Fruit fly (Drosophila melanogaster) Kc167 (cell line): ENCODE results near the gene drpr.

Experiments
- Myc ChIP-seq: fragments of >200 bp; optimal IDR thresholded peaks from 2 replicates; lab custom pipeline; 2017; ENCODE audit warnings: missing external identifiers
- Sin3A ChIP-seq: fragments of >200 bp; optimal IDR thresholded peaks from 2 replicates; lab custom pipeline; 2018; ENCODE audit warnings: missing external identifiers
- h ChIP-seq: fragments of >200 bp; optimal IDR thresholded peaks from 3 replicates; lab custom pipeline; 2018; ENCODE audit warnings: missing external identifiers
- insv ChIP-seq: fragments of >200 bp; optimal IDR thresholded peaks from 3 replicates; lab custom pipeline; 2018; ENCODE audit warnings: missing external identifiers
- psq ChIP-seq: fragments of >200 bp; optimal IDR thresholded peaks from 2 replicates; lab custom pipeline; 2017; ENCODE audit warnings: missing external identifiers
- ttk ChIP-seq: sonication (Bioruptor generic); optimal IDR thresholded peaks from 2 replicates; lab custom pipeline; 2017; ENCODE audit warnings: missing external identifiers

The drpr gene

DNA sequence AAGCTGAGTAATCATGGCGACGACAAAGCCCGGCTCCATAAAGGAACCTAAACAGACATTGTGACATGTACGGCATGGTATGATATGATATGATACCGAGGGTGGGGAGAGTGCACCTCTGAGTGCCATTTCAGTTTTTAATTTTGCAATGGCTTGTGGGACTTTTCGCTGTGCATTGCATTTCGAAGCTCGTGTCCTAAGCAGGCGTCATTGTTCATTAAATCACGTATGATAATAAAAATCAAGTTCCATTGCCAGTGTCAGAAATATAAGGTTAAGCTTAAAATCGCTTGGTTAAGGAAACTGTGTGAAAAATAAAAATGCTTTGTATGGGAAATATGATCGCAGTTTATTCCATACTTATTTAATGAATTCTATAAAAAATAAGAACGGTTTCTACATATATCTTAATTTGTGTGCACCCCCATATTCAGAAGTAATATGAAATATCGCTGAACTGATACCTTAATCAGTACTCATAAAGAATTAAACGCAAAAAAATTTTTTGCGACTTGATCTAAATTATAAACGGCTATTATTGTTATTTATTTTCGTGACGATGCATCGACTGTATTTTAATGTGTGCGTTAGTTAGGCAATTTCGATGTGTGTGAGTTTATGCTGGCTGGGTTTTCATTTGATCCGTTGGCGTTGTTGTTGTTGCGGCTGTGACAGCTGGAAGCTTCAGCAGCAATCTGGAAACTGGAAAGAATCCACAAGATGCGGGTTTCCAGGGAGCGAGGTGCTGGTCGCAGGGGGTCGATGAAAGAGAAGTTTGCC is 1.3 kb downstream of the drpr start:
- no peak for TF ChIP-seq ttk (lab: Kevin White, UChicago)
- no peak for TF ChIP-seq psq (lab: Kevin White, UChicago)
- no peak for TF ChIP-seq Myc (lab: Kevin White, UChicago)
- no peak for TF ChIP-seq insv (lab: Kevin White, UChicago)
- TF ChIP-seq h = no peak
- TF ChIP-seq Sin3A (lab: Kevin White, UChicago) = no peak

DNA sequence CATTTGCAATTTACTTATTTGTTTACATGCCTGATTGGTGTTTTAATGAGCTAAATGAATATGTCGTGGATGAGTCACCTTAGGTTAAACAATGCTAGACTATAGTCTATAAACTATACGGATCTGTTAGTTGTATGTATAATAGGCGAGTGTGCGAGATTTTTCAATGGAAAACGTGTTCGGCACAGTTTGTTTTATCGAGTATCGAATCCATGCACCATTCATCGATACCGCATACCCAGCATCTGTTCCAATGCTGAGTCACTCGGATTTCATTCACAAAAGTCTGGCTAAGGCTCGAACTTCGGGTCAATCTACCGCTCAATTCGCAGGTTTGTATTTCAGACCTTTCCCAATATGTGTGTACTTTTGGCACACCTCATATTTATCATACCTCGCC is 3.5 kb downstream of the drpr start:
- no peak for TF ChIP-seq psq (lab: Kevin White, UChicago)
- no peak for TF ChIP-seq Myc (lab: Kevin White, UChicago)
- no peak for TF ChIP-seq Sin3A (lab: Kevin White, UChicago)
- TF ChIP-seq insv (lab: Kevin White, UChicago) = no peak
- no peak for TF ChIP-seq h
- no peak for TF ChIP-seq ttk (lab: Kevin White, UChicago)

DNA sequence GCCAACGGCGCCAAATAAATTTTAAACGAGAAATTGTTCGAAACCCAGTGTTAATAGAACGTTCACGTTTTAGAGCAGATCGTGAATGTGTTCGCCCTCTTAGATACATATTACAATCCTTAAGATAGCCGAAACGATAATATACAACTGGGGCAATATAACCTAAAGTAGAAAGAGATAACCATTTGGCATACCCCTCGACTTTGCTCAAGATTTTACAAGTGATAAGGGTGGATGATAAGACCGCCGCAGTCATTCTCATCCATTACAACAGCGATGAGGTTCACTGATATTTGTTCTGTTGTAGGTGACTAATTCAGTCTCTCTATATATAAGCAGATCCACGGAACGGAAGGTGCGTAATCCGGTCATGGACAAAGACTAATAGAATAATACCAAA is 4.2 kb downstream of the drpr start:
- TF ChIP-seq psq (lab: Kevin White, UChicago) (no peak), insv (lab: Kevin White, UChicago) (no peak), h (no peak), Sin3A (lab: Kevin White, UChicago) (no peak), ttk (lab: Kevin White, UChicago) (no peak), Myc (lab: Kevin White, UChicago) (no peak)

DNA sequence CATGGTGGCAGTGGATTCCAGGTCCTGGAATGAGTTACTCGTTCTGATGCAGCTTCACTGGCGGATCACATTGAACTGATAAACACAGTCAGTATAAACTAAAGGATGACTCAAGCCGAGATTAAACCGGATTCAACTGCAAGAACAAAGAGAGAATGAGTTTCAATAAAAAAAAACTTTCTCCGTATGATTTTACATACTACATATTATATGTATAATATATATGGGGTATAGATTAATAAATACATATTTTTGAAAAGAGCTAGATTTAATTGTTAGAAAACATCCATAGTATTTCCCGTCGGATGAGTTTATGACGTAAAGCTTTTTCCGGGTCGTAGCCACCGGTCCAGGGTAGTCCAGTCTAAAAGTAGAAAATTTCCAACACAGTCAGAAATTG is 6.8 kb downstream of the drpr start, which contains the start of gene CG12035:
Gene CG12035, plus strand, starts transcription at position 301 of the 400 bp plus-strand sequence.
- TF ChIP-seq psq (lab: Kevin White, UChicago) = no peak
- no peak for TF ChIP-seq h
- no peak for TF ChIP-seq Myc (lab: Kevin White, UChicago)
- no peak for TF ChIP-seq insv (lab: Kevin White, UChicago)
- no peak for TF ChIP-seq ttk (lab: Kevin White, UChicago)
- no peak for TF ChIP-seq Sin3A (lab: Kevin White, UChicago)

DNA sequence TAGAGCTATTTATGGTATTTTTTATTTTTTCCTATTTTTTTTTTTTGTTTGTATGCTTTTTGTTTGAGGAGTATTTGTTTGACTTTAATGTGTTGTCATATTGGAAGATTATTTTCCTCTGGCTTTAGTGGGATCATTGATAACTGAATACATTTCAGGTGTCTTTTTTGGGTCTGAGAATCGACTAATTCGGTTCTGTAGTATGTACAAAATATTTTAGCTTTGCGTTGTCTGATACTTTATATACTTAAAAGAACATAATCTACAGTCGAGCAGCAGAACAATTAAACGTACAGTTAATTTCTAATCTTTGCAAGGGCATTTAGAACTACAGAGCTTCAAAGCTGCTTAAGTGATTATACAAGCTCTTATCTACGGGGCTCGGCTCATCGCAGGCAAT is 7.9 kb downstream of the drpr start, which contains the start of gene CG18171:
Gene CG18171, minus strand, starts transcription at position 101 of the 400 bp plus-strand sequence.
- no peak for TF ChIP-seq Sin3A (lab: Kevin White, UChicago)

DNA sequence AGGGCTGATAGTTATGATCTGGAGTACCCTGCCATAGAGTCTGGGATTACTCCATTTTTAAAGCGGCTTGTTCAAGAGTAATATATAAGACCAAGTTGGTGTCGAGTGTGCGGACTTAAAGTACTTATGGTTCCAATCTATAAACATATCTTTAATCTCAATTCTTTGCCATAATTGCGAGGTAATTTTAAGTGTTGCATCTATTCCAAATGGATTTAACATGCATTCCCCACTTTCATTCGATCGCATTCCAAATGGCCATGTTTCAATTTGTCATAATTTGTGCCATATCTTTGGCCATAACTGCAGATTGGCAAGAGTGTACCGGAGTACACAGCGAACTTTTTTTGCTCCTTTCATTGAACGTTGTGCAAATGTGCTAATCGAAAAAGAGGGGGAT is 19.7 kb downstream of the drpr start:
- TF ChIP-seq psq (lab: Kevin White, UChicago) (no peak), ttk (lab: Kevin White, UChicago) (no peak), Sin3A (lab: Kevin White, UChicago) (no peak), h (no peak), insv (lab: Kevin White, UChicago) (no peak), Myc (lab: Kevin White, UChicago) (no peak)

DNA sequence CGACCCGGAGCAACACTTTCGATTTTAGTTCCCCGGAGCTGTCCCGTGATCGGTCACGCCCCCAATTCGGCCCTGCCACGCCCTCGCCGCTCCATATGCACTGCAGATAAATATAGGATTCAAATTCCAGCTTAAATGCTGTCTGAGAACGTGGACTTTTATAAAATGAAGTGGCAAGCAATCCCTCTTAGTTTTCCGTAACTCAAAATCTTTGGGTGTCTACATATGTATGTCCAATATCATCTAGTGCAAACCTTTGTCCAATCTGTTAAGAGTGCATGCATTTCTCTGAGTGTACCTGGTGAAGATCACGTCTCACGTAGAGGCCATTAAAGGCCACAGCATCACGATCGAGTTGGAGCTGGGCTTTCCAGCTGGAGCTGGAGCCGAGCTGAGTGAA is 20.3 kb downstream of the drpr start:
- TF ChIP-seq ttk (lab: Kevin White, UChicago) (no peak), Sin3A (lab: Kevin White, UChicago) (no peak), psq (lab: Kevin White, UChicago) (no peak), h (no peak), insv (lab: Kevin White, UChicago) (no peak), Myc (lab: Kevin White, UChicago) (no peak)

DNA sequence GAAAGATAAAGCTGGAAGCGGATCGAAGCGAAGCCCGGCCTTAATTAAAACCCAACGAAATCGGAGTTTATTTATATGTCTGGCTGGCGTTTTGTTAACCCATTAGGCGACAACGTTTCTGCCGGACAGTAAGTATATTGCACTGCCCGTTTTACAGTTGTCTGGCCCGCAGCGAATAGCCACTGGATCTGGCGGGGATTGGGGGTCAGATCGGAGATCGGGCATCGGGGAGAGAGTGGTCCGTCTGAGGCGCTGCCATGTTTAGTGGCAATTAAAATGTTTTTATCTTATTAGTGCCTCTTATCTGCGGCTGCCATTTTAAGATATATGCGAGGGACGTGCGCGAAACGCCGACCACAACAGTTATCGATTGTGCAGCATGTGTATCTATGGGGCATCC is 21.7 kb downstream of the drpr start:
- TF ChIP-seq psq (lab: Kevin White, UChicago) (no peak), Myc (lab: Kevin White, UChicago) (no peak), Sin3A (lab: Kevin White, UChicago) (no peak), ttk (lab: Kevin White, UChicago) (no peak), h (no peak), insv (lab: Kevin White, UChicago) (no peak)

DNA sequence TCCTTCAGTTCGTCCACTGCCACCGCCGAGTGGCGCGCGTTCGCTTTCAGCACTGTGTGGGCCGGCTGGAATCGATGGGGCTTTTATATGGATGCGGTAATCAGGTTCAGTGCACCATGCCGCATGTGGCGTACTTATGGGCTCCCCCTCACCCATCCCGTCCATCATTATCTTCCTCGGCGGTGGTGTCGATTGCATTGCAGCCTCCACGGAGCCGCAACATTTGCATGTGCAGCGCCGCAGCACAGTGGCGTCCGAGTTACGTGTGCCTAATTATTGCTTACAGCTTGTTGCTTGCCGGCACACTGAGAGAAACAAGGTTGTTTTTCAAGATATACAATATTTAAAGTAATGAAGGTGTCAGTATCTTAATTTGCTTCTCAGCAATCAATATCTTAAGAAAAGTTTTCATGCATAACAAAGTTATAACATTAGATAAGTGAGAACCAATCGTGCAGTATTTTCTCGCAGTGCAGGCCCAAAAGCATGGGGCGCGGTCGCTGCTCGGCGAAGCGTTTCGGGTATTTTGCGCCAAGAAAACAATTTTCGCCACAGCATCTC is 28.5 kb downstream of the drpr start, which contains the start of gene CG13931:
Gene CG13931, minus strand, starts transcription at position 41 of the 561 bp plus-strand sequence.
- no peak for TF ChIP-seq insv (lab: Kevin White, UChicago)
- no peak for TF ChIP-seq Myc (lab: Kevin White, UChicago)
- no peak for TF ChIP-seq Sin3A (lab: Kevin White, UChicago)
- no peak for TF ChIP-seq h
- TF ChIP-seq psq (lab: Kevin White, UChicago) = no peak
- no peak for TF ChIP-seq ttk (lab: Kevin White, UChicago)

DNA sequence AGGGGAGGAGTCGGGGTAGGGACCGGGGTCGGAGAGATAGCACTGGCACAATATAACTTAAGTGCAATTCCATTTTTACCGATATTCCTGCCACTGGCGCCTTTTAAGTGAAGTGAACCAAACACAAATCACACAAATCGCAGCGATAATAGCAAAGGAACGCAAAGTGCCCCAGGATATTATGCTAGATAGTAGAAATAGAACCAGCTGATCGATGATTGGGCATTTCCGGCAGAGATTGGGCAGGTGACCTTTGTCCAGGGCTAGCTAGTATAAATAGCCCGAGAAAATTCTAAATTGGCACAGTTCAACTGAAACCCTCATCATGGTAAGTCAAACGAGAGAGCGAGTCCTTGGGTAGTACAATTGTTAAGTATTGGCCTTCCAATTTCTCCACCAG is 36.6 kb downstream of the drpr start, which contains the start of gene CG12011:
Gene CG12011, plus strand, starts transcription at position 301 of the 400 bp plus-strand sequence.
- TF ChIP-seq insv (lab: Kevin White, UChicago) = no peak

DNA sequence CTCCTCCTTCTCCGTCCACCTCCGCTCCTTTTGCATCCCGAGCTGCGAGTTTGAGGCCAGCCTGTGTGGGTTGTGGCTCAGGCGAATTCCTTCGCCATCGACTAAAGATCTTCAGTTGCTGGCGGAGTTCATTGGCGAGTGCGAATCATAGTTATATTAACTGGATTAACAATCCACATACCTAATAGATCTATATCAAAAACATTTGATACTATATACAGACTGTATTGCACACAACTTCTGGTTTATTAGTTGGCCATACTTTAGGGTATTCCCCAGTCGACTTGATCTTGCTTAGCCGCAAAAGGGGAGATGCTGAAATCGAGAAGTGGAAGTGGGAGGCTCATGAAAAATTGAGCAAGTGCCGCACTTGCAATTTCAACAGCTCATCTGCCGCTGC is 38.0 kb downstream of the drpr start:
- TF ChIP-seq Myc (lab: Kevin White, UChicago) (no peak), ttk (lab: Kevin White, UChicago) (no peak), insv (lab: Kevin White, UChicago) (no peak), h (no peak), Sin3A (lab: Kevin White, UChicago) (no peak), psq (lab: Kevin White, UChicago) (no peak)
